Fruit fly (Drosophila melanogaster): ENCODE measurements around the gene Sry-delta.
A peak's percentile ranks its signal among the peaks of the same experiment; 100 is the strongest.

Sry-delta gene

DNA sequence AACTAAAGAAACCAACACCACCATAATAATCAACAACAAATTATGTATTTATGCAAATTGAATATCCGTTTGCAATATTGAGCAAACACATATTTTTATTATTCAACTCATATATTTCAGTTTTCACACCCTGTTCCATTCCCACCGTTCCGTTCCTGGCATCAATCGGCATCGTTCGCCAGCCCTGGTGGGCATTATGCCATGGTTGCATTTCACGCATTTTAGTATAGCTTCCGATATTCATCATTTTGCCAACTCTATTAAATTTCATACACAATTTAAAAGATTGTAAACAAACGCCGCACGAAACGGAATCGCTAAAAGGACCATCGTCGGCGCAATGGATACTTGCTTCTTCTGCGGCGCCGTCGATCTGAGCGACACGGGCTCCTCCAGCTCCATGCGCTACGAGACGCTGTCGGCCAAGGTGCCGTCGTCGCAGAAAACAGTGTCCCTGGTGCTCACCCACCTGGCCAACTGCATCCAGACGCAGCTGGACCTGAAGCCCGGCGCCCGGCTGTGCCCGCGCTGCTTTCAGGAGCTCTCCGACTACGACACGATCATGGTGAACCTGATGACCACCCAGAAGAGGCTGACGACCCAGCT is at the start of gene Sry-delta (continued):
- no peak; the same call in 2 of the 3 replicates for TF ChIP-seq jigr1 (GFP tag; IDR thresholded peaks at IDR 0.05)
- peak; percentile 76 for TF ChIP-seq Scr (GFP tag; IDR thresholded peaks at IDR 0.05; ENCODE audit: partially characterized antibody)
- peak; percentile 54; the same call in 1 of the 3 replicates for TF ChIP-seq HLH4C (GFP tag; IDR thresholded peaks at IDR 0.05; ENCODE audit: partially characterized antibody)
- TF ChIP-seq CG6813 (GFP tag; optimal IDR thresholded peaks at IDR 0.05), result peak; percentile 26
- peak; percentile 64 for TF ChIP-seq esg (GFP tag; conservative IDR thresholded peaks at IDR 0.05)
- peak; percentile 81 for TF ChIP-seq fu2 (GFP tag; optimal IDR thresholded peaks at IDR 0.05)
- TF ChIP-seq cad (GFP tag; optimal IDR thresholded peaks at IDR 0.05), result peak; percentile 54
- peak; percentile 42; the same call in 1 of the 2 replicates for TF ChIP-seq Poxn (GFP tag; IDR thresholded peaks at IDR 0.05)
- peak; percentile 83 for TF ChIP-seq Sry-β (GFP tag; optimal IDR thresholded peaks at IDR 0.05)
- peak; percentile 87 for TF ChIP-seq Opbp (GFP tag; IDR thresholded peaks at IDR 0.05; ENCODE audit: partially characterized antibody)
- TF ChIP-seq gem (tag; optimal IDR thresholded peaks at IDR 0.05), result no peak
- no peak for TF ChIP-seq eve (GFP tag; optimal IDR thresholded peaks at IDR 0.05)
- no peak for TF ChIP-seq Stat92E (GFP tag; optimal IDR thresholded peaks at IDR 0.05)
- TF ChIP-seq CG9215 (GFP tag; IDR thresholded peaks at IDR 0.05), result peak; percentile 75
- TF ChIP-seq ac (GFP tag; optimal IDR thresholded peaks at IDR 0.05), result peak; percentile 11
- no peak for TF ChIP-seq exex (tag; optimal IDR thresholded peaks at IDR 0.05)
- TF ChIP-seq dysf (GFP tag; IDR thresholded peaks at IDR 0.05), result peak; percentile 59; the same call in 2 of the 3 replicates
- TF ChIP-seq CG12219 (GFP tag; optimal IDR thresholded peaks at IDR 0.05), result peak; percentile 23
- peak; percentile 55 for TF ChIP-seq CG12744 (GFP tag; optimal IDR thresholded peaks at IDR 0.05)
- TF ChIP-seq zfh2 (GFP tag; optimal IDR thresholded peaks at IDR 0.05), result peak; percentile 95
- peak; percentile 76 for TF ChIP-seq ara (GFP tag; IDR thresholded peaks at IDR 0.05)
- peak; percentile 83 for TF ChIP-seq CG17802 (tag; optimal IDR thresholded peaks at IDR 0.05)
- peak; percentile 3 for TF ChIP-seq Spps (tag; optimal IDR thresholded peaks at IDR 0.05)
- TF ChIP-seq Bdp1 (GFP tag; optimal IDR thresholded peaks at IDR 0.05), result peak; percentile 73
- TF ChIP-seq CG17912 (GFP tag; optimal IDR thresholded peaks at IDR 0.05), result peak; percentile 85
- TF ChIP-seq ranshi (GFP tag; IDR thresholded peaks at IDR 0.05), result peak; percentile 82
- peak; percentile 69 for TF ChIP-seq NC2α (GFP tag; optimal IDR thresholded peaks at IDR 0.05)
- peak; percentile 77 for TF ChIP-seq slp2 (GFP tag; optimal IDR thresholded peaks at IDR 0.05)
- TF ChIP-seq CG13894 (tag; optimal IDR thresholded peaks at IDR 0.05), result peak; percentile 89
- peak; percentile 57 for TF ChIP-seq disco-r (GFP tag; optimal IDR thresholded peaks at IDR 0.05)
- TF ChIP-seq Usf (GFP tag; optimal IDR thresholded peaks at IDR 0.05), result no peak
- TF ChIP-seq sd (tag; optimal IDR thresholded peaks at IDR 0.05), result no peak
- peak; percentile 69 for TF ChIP-seq CG3995 (GFP tag; optimal IDR thresholded peaks at IDR 0.05)
- TF ChIP-seq CG17361 (GFP tag; IDR thresholded peaks at IDR 0.05), result peak; percentile 71
- TF ChIP-seq CG13296 (GFP tag; optimal IDR thresholded peaks at IDR 0.05), result peak; percentile 58
- peak; percentile 79 for TF ChIP-seq CG10267 (tag; optimal IDR thresholded peaks at IDR 0.05)
- no peak for TF ChIP-seq CG12071 (GFP tag; optimal IDR thresholded peaks at IDR 0.05)
- TF ChIP-seq sqz (GFP tag; optimal IDR thresholded peaks at IDR 0.05), result no peak
- TF ChIP-seq ems (GFP tag; optimal IDR thresholded peaks at IDR 0.05), result peak; percentile 69
- peak; percentile 94 for TF ChIP-seq slbo (GFP tag; IDR thresholded peaks at IDR 0.05)
- TF ChIP-seq rib (GFP tag; IDR thresholded peaks at IDR 0.05), result peak; percentile 78
- TF ChIP-seq CG16863 (GFP tag; optimal IDR thresholded peaks at IDR 0.05), result peak; percentile 53
- peak; percentile 68 for TF ChIP-seq Hr3 (GFP tag; optimal IDR thresholded peaks at IDR 0.05)
- peak; percentile 97 for TF ChIP-seq Ets97D (GFP tag; optimal IDR thresholded peaks at IDR 0.05)
- peak; percentile 86 for TF ChIP-seq ci (GFP tag; IDR thresholded peaks at IDR 0.05)
- TF ChIP-seq cas (GFP tag; IDR thresholded peaks at IDR 0.05), result peak; percentile 74
- TF ChIP-seq CG15601 (tag; optimal IDR thresholded peaks at IDR 0.05), result peak; percentile 78
- TF ChIP-seq sisA (GFP tag; IDR thresholded peaks at IDR 0.05), result peak; percentile 78
- no peak for TF ChIP-seq pita (GFP tag; optimal IDR thresholded peaks at IDR 0.05)
- TF ChIP-seq crol (GFP tag; IDR thresholded peaks at IDR 0.05), result no peak
